Worm (Caenorhabditis elegans): ENCODE measurements around the gene flp-7.
A peak's percentile ranks its signal among the peaks of the same experiment; 100 is the strongest.

Gene flp-7

DNA sequence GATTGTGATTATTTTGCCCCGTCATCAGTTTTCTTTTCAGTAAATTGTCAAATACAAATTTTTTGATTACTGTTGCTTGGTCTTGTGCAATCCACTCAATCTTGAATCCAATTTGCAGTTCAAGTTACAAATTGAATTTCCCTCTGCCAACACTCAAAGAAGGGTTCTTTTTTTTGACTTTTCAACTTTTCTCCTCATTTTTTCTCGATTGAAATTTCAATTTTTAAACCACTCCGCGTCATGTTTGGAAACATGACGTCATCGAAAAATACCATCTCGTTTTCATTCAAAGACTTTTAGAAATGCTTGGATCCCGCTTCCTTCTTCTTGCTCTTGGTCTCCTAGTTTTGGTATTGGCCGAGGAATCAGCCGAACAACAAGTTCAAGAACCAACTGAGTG is at the start of gene flp-7:
Gene flp-7, plus strand, starts transcription at position 301 of the 400 bp plus-strand sequence.
- TF ChIP-seq unc-62 (GFP tag; optimal IDR thresholded peaks at IDR 0.05): no peak

DNA sequence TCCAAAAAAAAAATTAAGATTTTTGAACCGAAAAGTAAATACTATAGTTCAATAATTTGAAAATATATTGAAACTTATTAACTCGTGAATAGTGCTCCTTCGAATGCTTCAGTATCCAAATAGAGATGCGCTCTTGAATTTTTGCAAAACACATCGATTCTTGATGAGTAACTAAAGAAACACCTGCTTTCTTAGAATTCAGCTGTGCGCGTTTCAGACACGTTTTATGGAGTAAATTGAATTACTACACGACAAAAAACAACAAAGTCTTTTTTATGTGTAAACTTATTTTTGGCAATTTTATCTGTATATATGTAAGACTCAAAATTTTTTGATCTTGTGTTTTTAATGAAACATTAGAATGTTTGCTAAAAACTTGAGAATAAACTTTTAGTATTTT is 49.1 kb upstream of the flp-7 start:
- no peak for TF ChIP-seq unc-62 (GFP tag; optimal IDR thresholded peaks at IDR 0.05)

DNA sequence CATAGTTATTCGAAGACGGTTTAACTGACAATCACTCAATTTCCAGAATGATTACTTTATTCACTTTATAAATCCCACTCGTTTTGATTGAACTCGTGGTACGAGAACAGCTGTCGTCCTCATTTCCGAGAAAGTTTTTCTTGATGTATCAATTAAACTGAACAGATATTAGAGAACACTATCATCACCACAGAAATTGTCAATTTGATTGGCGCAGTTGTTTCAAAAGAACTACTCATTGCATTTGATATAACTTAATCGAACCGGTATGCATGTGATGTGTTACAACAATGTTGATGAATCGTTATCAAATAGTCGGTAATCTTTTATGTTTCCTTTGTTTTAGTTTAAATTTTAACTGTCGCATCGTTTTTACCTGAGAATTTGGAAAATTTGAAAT is 48.6 kb upstream of the flp-7 start:
- no peak for TF ChIP-seq unc-62 (GFP tag; optimal IDR thresholded peaks at IDR 0.05)

DNA sequence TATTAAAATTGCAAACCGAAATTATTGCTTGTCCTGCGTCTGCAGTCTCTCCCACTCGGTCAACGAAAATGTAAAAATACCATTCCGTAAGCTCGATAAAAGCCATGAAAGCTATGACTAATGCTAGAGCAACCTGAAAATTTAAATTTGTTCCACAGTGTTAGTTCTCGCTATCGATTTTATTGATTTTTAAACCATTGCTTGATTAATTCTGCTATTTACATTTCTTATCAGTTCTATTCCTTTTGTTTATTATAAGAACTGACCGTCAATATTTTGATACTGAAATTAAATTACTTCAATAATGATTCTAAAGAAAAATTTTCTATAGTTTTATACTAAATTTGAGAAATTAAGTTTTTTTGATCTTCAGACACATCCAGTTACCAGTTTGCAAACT is 46.5 kb upstream of the flp-7 start:
- no peak for TF ChIP-seq unc-62 (GFP tag; optimal IDR thresholded peaks at IDR 0.05)

DNA sequence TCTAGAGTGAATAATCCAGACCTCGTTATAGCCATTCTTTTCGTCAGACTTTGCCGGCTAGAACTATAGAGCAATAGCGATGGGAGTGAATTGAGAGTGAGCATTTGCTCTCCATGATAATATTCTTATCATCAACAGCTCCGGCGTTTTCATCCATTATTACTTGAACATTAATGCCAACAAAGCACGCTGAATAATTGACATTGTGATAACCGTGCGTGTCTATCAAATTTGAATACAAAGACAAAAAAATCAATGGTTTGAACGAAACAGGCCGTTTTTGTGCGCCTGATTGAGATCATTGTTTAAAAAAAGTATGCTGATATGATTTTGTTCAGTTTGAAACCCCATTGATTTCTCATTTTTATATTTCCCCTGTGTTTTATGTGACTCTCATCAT is 46.0 kb upstream of the flp-7 start, which contains the start of gene dct-11:
Gene dct-11, minus strand, starts transcription at position 136 of the 400 bp plus-strand sequence.
- no peak for TF ChIP-seq unc-62 (GFP tag; optimal IDR thresholded peaks at IDR 0.05)

DNA sequence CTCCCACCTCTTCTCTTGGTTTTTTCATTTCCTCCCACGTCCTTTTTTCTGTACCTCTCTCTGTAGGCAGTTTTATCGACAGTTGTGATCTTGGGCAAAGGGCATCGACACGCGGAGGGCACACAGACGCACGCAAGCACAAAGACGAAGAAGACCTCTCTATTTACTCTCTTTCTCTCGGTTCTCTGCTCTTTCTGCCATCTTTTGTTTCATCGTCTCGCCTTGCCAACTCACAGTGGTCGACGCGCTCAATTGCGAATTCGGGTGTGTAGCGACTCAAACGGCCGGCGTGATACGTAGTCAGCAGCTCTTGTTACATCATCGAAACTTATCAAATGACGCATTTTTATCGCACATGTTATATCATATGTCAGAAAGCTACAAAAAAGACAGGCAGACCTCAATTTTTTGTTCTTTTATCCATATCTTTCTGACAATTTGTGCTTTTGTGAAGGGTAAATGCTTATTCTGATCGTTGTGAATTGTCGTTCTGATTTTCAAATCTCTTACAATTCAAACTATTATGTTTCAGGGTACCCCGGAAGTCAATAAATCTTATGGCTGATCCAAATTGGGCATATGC is 44.5 kb upstream of the flp-7 start, which contains the start of gene puf-9:
Gene puf-9, plus strand, starts transcription at position 533 of the 583 bp plus-strand sequence.
- peak; percentile 56 for TF ChIP-seq unc-62 (GFP tag; optimal IDR thresholded peaks at IDR 0.05)

DNA sequence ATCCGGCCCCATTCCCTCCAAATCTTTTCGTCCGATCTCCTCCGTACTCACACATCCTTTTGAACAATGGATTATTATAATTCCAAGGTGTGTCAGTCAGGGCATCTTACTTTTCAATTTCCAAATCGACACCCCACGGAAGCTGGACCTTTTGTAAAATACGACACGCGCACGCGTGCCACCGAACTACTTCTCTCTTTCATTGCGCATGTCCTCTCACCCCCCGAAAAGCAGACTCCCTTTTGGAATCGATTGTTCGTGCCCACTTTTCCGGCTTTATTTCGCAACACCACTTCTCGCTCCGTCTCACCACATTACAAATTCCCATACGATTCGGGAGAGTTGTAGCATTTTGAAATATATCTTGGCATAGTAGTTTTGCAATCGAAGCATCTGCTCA is 38.4 kb upstream of the flp-7 start:
- no peak for TF ChIP-seq unc-62 (GFP tag; optimal IDR thresholded peaks at IDR 0.05)

DNA sequence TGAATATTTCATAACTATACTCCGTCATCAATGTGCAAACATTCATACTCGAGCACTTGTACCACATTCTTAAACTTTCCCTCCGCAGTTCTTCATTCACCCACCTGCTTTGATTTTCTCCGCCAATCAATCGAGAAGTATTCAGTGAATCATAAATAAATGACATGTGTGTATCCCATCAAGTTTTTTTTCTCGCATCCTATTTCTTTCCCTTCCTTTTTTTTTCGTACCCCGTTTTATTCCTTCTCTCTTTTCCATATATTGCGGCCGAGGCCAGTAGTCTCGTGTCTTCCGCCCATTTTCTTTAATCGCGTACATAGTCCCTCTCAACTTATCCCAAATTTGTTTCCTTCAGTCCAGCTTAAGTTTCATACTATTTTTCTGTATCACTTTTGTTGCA is 37.0 kb upstream of the flp-7 start, which contains the start of gene atat-2:
Gene atat-2, plus strand, starts transcription at position 398 of the 400 bp plus-strand sequence.
- no peak for TF ChIP-seq unc-62 (GFP tag; optimal IDR thresholded peaks at IDR 0.05)

DNA sequence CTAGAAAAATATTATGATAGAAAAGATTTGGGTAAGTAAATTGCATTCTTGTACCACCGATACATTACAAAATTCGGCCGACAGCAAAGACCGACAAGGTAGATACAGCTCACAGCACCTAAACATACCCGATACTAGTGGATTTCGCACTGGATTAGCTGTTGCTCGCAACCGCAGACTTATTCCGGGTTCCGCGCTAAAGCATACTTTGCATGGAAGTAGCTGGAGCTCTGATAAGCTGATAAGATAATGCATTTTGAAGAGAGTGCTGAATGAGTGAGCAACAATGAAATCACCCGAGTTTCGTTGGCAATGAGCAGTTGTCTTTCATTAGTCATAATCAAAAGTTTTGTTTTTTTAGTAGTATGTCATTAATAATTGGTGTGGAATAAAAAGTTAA is 35.2 kb upstream of the flp-7 start:
- no peak for TF ChIP-seq unc-62 (GFP tag; optimal IDR thresholded peaks at IDR 0.05)

DNA sequence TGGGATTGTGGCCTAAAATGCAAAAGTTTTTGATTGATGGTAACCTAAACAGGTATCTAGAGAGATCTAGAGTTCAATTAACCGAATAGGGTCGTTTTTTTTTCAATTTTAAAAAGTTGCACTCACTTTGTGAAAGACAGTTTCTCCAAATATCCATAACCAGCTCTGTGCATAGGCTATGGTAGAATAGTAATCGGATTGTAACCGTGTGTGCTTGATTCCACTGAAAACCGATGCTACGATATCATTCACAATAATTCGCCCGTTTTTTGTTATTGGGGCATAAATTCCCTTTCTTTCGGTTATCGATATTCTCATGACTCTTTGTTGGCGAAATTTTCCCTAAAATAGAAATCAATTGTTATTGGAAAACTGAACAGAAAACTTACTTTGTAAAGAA is 33.6 kb upstream of the flp-7 start:
- no peak for TF ChIP-seq unc-62 (GFP tag; optimal IDR thresholded peaks at IDR 0.05)

DNA sequence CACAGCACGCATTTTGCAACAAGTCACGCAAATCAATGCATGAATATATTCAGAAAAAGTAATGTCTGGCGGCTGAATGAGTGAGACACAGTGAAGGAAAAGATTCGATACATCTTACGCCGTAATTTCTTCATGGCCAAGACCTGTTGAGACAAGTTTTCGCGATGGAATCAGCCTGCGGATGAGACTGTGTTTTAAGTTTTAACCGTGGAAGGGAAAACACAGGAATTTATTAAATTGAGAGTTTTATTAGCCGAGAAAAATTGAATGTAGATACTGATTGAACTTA is 31.6 kb upstream of the flp-7 start, which contains the start of gene hog-1:
Gene hog-1, minus strand, starts transcription at position 101 of the 289 bp plus-strand sequence.
- no peak for TF ChIP-seq unc-62 (GFP tag; optimal IDR thresholded peaks at IDR 0.05)

DNA sequence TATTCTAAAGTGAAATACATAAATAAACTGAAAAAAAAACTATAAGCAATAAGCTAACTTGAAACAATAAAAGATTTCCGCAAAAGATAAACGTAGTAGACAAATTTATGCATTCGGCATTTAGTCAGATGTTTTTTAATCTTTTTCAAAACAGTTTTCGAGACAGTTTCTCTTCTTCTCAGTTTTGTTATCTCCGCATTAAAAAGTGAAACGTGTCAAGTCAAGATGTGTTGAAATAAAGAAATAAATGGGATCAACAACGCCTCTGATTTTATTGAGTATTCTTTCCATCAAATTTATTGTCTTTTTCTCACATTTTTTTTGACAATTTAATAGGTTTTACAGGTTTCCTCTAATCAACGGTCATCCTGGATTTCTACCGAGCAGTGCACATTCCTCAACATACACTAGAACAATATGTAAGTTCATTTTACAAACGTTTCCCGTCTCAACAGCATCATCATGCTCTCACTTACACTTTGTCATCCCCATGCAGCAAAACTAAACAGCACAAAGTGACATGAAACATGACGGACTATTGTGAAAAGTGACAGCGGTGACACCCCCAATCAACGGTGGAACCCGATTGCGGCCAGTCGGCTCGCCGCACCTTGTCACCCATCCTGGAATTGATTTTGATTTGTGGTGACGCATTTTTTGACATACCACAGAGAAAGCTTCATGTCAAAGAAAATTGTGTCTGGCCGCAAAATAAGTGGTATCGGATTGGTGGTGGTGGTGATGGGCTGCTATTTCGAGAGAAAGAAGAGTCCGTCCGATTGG is 31.0 kb upstream of the flp-7 start:
- TF ChIP-seq unc-62 (GFP tag; optimal IDR thresholded peaks at IDR 0.05): no peak

DNA sequence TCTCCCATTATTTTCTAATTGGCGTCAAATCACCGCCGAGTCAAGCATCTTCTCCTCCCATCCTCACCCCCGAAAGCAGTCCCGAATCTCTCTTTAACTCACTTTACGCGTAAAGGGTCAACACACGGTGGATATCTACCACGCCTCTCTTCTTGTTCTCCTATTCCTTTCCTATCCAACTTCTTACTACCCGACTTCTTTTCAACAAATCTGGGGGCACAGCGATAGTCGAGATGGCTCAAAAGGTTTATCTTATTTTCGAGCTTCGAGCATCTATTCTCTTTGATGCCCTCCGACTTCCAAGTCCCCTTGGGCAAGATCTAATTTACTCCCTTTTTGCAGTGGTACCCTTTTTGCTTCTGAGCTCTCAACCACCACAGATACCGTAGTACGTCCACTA is 26.5 kb upstream of the flp-7 start:
- TF ChIP-seq unc-62 (GFP tag; optimal IDR thresholded peaks at IDR 0.05): no peak

DNA sequence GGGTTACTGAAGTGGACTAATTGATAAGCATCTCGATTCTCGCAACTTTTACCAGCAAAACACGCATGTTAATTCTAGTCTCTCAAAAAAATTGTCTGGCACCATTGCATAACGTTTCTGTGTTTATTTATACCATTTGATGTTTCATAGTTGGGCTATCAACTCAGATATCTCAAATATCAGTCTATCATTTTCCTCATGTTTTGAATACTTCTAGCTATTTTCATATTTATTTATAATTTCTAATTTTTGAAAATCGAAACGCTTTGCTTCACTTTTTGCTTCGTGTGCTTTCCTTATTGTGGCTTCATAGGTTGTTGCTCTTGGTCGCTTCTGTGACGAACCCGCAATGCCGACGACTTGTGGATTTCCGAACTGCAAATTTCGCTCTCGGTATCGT is 23.3 kb upstream of the flp-7 start, which contains the start of gene ctbp-1:
Gene ctbp-1, plus strand, starts transcription at position 301 of the 400 bp plus-strand sequence.
- no peak for TF ChIP-seq unc-62 (GFP tag; optimal IDR thresholded peaks at IDR 0.05)

DNA sequence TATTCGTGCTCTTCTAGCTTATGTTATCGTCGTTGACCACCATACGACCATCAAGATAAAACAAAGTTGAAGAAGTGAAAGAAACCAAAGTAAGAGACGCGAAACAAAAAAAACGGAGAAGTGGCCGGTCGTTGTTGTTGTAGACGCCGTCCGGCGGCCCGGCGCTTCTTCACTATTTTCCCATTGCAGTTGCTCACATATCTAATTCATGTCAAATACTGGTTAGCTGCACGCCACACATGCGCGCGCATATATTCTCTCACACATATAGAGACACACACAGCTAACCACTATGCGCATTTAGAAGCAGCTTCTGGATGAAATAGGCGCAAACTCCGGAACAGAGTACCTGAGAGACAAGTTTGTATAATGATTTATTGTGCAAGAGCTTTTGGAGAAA is 17.6 kb upstream of the flp-7 start:
- no peak for TF ChIP-seq unc-62 (GFP tag; optimal IDR thresholded peaks at IDR 0.05)

DNA sequence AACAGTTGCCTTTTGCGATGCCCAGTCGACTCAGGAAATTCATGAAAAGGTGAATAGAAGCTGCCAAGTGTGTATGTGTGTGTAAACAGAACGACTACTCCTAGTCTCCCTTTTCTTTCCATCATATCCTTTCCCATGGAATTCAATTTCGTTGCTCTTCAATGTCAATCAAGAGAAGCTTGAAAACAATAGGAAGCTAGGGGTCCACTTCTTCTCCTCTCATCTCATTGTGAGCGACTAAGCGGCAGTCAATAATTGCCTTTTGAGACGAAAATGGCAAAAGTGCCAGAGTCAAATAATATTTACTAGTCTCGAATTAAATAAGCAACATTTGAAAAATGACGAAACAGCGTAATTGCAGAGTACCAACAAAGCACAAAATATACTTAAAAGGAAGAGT is 16.1 kb upstream of the flp-7 start:
- no peak for TF ChIP-seq unc-62 (GFP tag; optimal IDR thresholded peaks at IDR 0.05)

DNA sequence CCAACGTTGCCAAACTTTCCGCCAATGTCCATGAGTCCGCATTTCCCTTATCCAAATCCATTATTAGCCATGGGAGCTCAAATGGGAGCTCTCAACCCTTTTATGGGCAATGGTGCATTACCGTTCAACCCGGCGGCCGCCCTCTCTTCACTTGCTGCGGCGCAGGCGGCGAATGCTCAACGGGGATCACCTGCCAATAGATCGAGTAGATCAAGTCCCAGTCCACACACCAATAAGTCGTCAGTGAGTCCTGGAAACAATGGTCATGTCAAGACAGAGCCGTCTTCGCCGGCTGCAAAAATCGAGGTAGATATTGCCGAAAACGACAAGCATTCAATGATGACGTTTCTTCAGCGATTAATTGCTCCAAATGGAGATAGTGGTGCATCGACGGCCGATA is 13.5 kb upstream of the flp-7 start:
- no peak for TF ChIP-seq unc-62 (GFP tag; optimal IDR thresholded peaks at IDR 0.05)
